Worm (Caenorhabditis elegans): Measurements from ENCODE around the gene nhr-175.

Gene nhr-175

DNA sequence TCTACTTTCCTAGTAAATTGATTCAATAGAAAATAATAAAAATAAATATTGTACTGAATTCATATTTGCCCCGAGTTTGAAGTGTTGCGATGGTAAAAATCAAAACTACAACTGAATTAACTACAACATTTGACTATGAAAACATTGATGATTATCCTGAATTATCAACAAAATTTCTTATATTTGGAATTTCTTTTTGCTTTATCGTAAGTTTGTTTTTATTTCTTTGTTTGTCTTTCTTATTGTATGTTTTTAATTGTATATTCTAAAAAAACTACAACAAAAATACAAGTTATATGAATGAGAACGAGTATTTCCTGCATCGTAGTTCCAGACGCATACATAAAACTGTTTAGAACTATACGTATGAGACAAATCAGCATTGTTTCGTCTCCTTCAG lies 29.3 kb upstream of the nhr-175 start, which contains the start of gene srx-128:
srx-128 (plus strand) TSS at position 301 of the 400 bp plus-strand sequence.
- no peak for TF ChIP-seq nhr-21 (tag; optimal IDR thresholded peaks at IDR 0.05)
- TF ChIP-seq aly-2 (tag; optimal IDR thresholded peaks at IDR 0.05) = no peak
- no peak for TF ChIP-seq zag-1 (tag; optimal IDR thresholded peaks at IDR 0.05)
- TF ChIP-seq unc-62 (GFP tag; optimal IDR thresholded peaks at IDR 0.05) = no peak
- no peak for TF ChIP-seq ztf-1 (GFP tag; conservative IDR thresholded peaks at IDR 0.05)
- TF ChIP-seq elt-1 (tag; optimal IDR thresholded peaks at IDR 0.05) = no peak
- no peak for TF ChIP-seq snpc-4 (tag; optimal IDR thresholded peaks at IDR 0.05)
- TF ChIP-seq ztf-11 (tag; optimal IDR thresholded peaks at IDR 0.05) = no peak
- TF ChIP-seq sem-4 (tag; optimal IDR thresholded peaks at IDR 0.05) = no peak
- no peak for TF ChIP-seq nhr-237 (tag; optimal IDR thresholded peaks at IDR 0.05)
- no peak for TF ChIP-seq sma-9 (GFP tag; optimal IDR thresholded peaks at IDR 0.05)
- TF ChIP-seq sma-9 (tag; optimal IDR thresholded peaks at IDR 0.05) = no peak

DNA sequence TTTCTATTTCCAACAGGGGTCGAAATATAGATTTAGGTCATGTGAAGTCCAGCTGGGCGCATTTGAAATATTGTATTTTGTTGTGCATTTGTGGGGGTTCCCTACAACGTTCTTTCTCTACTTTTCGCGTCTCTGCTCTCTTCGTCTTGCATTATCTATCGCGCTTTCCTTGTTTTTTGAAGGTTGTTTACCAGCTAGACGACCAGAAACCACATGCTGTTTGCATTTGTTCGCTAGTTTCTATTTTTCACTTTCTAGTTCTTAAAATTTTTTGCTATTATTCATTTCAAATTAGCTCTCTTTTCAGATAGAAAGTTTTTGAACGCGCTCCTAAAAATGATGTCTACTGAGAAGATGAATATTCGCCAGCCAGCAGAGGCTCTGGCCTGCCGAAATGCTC lies 27.1 kb upstream of the nhr-175 start, which contains the start of gene F55B12.10:
F55B12.10 (plus strand) TSS at position 301 of the 400 bp plus-strand sequence.
- TF ChIP-seq ztf-11 (tag; optimal IDR thresholded peaks at IDR 0.05) = no peak
- no peak for TF ChIP-seq R02D3.7 (tag; optimal IDR thresholded peaks at IDR 0.05)
- no peak for TF ChIP-seq C34F6.9 (tag; optimal IDR thresholded peaks at IDR 0.05)

DNA sequence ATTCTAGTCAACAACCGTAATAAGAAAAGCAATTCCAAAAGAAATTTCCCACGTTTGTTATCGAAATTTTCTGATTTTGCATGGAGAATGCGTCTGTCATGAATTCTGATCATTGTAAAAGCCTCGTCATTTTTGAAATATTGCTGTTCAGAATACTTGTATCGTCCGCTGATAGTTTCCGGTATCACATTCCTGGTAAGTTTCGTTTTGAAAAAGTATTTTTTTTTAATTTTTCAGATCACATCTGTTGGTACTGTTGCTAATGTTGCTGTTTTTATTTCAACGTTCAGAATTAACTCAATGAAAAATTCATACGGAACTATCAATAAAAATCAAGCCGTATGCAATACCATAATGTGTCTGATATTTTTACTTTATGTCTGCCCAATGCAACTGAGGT lies 25.6 kb upstream of the nhr-175 start, which contains the start of gene srx-17:
srx-17 (plus strand) TSS at position 301 of the 400 bp plus-strand sequence.
- TF ChIP-seq dmd-4 (tag; optimal IDR thresholded peaks at IDR 0.05) (no peak), lsy-2 (tag; optimal IDR thresholded peaks at IDR 0.05) (no peak), nhr-25 (tag; optimal IDR thresholded peaks at IDR 0.05) (no peak), crh-2 (tag; optimal IDR thresholded peaks at IDR 0.05) (no peak)

DNA sequence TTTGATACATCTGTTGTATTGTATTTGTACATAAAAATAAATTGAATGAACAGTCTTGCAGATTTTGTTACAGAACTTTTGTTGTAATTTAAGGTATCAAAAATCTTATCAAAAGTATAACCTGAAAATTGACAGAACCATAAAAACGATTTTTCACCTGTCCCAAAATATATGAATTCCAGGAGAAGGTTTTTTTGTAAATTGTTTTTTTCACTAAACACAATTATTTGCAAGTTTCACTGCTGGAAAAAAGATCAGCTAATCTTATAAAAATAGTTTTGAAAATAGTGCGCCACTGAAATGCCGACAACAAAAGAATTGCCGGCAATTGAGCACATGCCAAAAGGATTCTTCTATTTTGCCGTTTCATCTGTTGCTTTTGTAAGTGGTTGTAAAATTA lies 23.3 kb upstream of the nhr-175 start, which contains the start of gene srx-130:
srx-130 (plus strand) TSS at position 301 of the 400 bp plus-strand sequence.
- no peak for TF ChIP-seq mab-5 (tag; optimal IDR thresholded peaks at IDR 0.05)
- no peak for TF ChIP-seq unc-62 (GFP tag; optimal IDR thresholded peaks at IDR 0.05)
- TF ChIP-seq ama-1 (optimal IDR thresholded peaks at IDR 0.05) = no peak
- no peak for TF ChIP-seq lin-39 (tag; optimal IDR thresholded peaks at IDR 0.05)
- no peak for TF ChIP-seq nhr-21 (tag; optimal IDR thresholded peaks at IDR 0.05)
- TF ChIP-seq nhr-25 (tag; optimal IDR thresholded peaks at IDR 0.05) = no peak
- TF ChIP-seq crh-2 (tag; optimal IDR thresholded peaks at IDR 0.05) = no peak
- TF ChIP-seq elt-3 (tag; optimal IDR thresholded peaks at IDR 0.05) = no peak
- no peak for TF ChIP-seq nhr-23 (tag; optimal IDR thresholded peaks at IDR 0.05)
- no peak for TF ChIP-seq aly-2 (tag; optimal IDR thresholded peaks at IDR 0.05)
- no peak for TF ChIP-seq mdl-1 (tag; optimal IDR thresholded peaks at IDR 0.05)
- TF ChIP-seq dmd-4 (tag; optimal IDR thresholded peaks at IDR 0.05) = no peak
- no peak for TF ChIP-seq C34F6.9 (tag; optimal IDR thresholded peaks at IDR 0.05)
- no peak for TF ChIP-seq sma-9 (GFP tag; optimal IDR thresholded peaks at IDR 0.05)
- TF ChIP-seq sma-9 (tag; optimal IDR thresholded peaks at IDR 0.05) = no peak
- TF ChIP-seq ztf-1 (GFP tag; conservative IDR thresholded peaks at IDR 0.05) = no peak
- TF ChIP-seq elt-1 (tag; optimal IDR thresholded peaks at IDR 0.05) = no peak
- TF ChIP-seq skn-1 (tag; optimal IDR thresholded peaks at IDR 0.05) = no peak
- TF ChIP-seq nhr-129 (tag; optimal IDR thresholded peaks at IDR 0.05) = no peak
- no peak for TF ChIP-seq zag-1 (tag; optimal IDR thresholded peaks at IDR 0.05)

DNA sequence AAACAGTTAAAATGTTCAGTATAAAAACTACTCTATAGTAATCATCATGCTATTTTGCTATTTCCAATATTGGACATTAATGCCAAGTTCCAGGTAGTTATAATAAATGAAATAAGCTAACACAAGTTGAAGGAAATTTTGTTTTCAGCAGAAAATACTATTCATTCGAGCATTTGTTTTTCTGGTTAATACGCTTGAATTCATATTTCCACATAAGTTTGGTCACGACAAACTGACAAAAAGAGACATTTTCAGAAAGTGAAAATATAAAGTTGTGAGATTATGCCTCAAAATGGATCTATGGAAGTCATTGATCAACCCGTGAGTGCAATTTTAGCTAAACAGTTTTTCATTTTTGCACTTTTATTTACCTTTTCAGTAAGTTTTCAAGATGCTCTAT lies 21.4 kb upstream of the nhr-175 start, which contains the start of gene srx-131:
srx-131 (plus strand) TSS at position 301 of the 400 bp plus-strand sequence.
- TF ChIP-seq crh-2 (tag; optimal IDR thresholded peaks at IDR 0.05) (no peak), aly-2 (tag; optimal IDR thresholded peaks at IDR 0.05) (no peak), ztf-4 (tag; optimal IDR thresholded peaks at IDR 0.05) (no peak), nhr-10 (tag; optimal IDR thresholded peaks at IDR 0.05) (no peak), unc-55 (GFP tag; optimal IDR thresholded peaks at IDR 0.05) (no peak), mdl-1 (tag; optimal IDR thresholded peaks at IDR 0.05) (no peak), nhr-12 (tag; optimal IDR thresholded peaks at IDR 0.05) (no peak)

DNA sequence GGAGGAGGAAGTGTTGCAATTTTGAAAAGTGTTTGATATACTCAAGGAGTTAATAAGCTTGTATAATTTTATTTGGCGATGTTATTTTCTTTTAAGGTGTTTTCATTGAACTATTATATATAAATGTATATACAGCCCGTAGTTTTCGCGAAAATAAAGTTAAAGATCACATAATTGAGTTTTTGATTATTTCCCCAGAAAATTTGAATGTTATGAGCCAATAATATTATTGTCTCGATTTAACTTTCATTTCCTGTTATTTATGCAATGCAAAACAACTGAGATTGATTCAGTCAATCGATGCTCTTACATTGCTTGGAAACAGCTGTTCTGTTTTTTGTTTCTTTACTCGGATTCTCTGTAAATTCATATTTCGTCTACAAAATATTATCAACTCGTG lies 18.1 kb upstream of the nhr-175 start, which contains the start of gene srx-133:
srx-133 (plus strand) TSS at position 301 of the 400 bp plus-strand sequence.
- TF ChIP-seq skn-1 (tag; optimal IDR thresholded peaks at IDR 0.05) = no peak
- TF ChIP-seq unc-55 (GFP tag; optimal IDR thresholded peaks at IDR 0.05) = no peak
- no peak for TF ChIP-seq mdl-1 (tag; optimal IDR thresholded peaks at IDR 0.05)
- no peak for TF ChIP-seq fos-1 (tag; optimal IDR thresholded peaks at IDR 0.05)
- no peak for TF ChIP-seq gmeb-1 (tag; optimal IDR thresholded peaks at IDR 0.05)
- no peak for TF ChIP-seq ceh-16 (tag; optimal IDR thresholded peaks at IDR 0.05)
- no peak for TF ChIP-seq dmd-4 (tag; optimal IDR thresholded peaks at IDR 0.05)
- no peak for TF ChIP-seq elt-3 (tag; optimal IDR thresholded peaks at IDR 0.05)
- TF ChIP-seq sem-4 (tag; optimal IDR thresholded peaks at IDR 0.05) = no peak
- TF ChIP-seq elt-1 (tag; optimal IDR thresholded peaks at IDR 0.05) = no peak
- TF ChIP-seq lin-11 (tag; optimal IDR thresholded peaks at IDR 0.05) = no peak
- TF ChIP-seq mbf-1 (tag; optimal IDR thresholded peaks at IDR 0.05) = no peak
